Fruit fly (Drosophila melanogaster): Measurements from ENCODE around the gene esg.

The esg gene

DNA sequence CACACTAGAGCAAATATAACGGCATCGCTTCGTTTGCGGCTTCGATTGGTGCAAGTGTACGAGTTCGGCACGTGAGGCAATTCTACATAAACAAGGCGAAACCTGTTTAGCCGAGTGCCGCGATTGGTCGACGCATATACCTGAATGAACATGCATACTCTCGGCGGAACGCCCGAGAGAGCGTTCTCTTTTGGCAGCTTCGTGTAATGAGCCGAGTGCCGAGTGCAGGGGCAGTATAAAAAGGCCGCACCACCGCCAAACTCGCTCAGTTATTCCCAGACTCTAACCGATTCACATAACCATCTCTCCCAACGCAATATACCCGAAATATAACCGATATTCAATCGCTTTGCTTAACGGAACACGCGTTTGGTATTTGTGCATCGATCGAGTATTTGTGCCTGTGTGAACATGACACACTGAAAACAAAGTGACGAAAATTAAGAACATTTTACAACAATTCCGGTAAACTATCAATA, at the start of gene esg:
TSS of gene esg (plus strand) at position 265 of the 479 bp plus-strand sequence.
- no peak for TF ChIP-seq CG8478 (optimal IDR thresholded peaks at IDR 0.05)
- no peak for TF ChIP-seq CTCF (optimal IDR thresholded peaks at IDR 0.05)

DNA sequence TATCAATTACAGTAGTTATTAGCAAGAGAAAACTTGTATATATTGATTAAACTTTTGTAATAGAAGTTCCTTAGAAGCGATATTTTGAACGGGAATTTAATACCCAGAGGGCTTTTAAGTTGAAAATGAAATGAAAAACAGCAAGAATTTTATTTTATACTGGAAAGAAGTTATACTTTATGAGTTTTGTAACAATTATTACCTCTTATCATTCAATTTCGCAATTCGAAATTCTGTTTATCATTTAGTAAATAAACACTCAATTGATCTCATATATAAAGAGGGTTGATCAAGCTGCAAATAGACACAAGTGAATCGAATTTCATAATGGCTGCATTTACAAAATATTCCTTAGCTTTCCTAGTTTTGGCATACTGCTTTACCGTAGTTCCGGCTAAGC, 49.0 kb upstream of the esg start, which contains the start of gene CG15263:
TSS of gene CG15263 (plus strand) at position 301 of the 400 bp plus-strand sequence.
- TF ChIP-seq CTCF (optimal IDR thresholded peaks at IDR 0.05) (no peak), CG8478 (optimal IDR thresholded peaks at IDR 0.05) (no peak)

DNA sequence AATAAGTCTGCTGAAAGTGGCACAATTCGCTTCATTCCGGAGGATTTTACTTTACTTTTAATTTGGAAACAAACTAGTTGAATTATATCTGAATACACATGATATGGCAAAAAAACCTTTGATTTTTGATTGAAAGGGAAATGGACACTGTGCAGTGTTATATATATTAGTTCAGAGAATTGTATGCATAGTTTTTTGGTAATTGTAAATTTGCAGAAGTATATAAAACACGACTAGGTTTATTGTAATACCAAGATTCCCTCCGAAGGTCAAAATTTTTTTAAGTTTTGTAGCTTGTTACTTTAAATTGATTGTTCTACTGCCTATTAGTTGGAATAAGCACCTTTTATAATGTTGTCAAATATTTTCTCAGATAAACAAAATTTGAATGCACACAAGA, 41.5 kb upstream of the esg start, which contains the start of gene CG15260:
TSS of gene CG15260 (minus strand) at position 101 of the 400 bp plus-strand sequence.
- TF ChIP-seq CG8478 (optimal IDR thresholded peaks at IDR 0.05) (no peak), CTCF (optimal IDR thresholded peaks at IDR 0.05) (no peak)

DNA sequence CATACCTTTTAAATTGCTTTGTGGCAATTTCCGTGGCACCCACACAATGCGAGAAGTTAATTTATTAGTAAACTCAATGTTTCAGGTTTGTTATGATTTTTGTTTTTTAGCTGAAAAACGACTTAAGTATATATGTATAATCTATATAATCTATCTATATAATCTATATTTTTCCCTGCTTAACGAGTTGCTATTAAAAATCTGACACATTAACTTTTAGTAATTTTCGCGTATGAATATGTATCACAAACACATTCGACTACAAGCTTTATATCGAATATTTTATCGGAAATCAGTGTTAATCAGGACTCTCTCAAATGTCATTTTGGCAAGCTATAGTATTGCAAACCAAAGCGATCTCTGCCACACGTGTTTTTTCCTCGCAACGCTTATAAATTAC, 36.2 kb upstream of the esg start, which contains the start of gene CG15262:
TSS of gene CG15262 (plus strand) at position 301 of the 400 bp plus-strand sequence.
- TF ChIP-seq CG8478 (optimal IDR thresholded peaks at IDR 0.05): no peak
- TF ChIP-seq CTCF (optimal IDR thresholded peaks at IDR 0.05): no peak

DNA sequence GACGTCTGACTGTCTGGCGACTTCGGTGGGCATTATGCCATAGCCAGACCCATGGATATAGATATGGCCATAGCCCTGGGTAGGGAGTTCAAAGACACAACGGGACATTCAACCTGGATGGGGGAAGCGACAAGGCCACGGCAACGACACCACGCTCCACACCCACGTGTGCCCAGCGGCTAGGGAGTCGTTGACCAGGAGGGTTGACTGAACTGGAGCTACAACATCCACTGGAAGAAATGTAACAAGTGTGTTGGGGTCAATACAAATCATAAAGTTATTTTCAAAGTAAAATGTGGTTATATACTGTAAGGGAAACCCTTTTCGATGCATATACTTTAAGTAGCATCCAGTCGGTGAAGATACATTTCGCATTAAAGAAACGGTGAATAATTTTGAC, 31.8 kb upstream of the esg start:
- TF ChIP-seq CG8478 (optimal IDR thresholded peaks at IDR 0.05) (no peak), CTCF (optimal IDR thresholded peaks at IDR 0.05) (no peak)

DNA sequence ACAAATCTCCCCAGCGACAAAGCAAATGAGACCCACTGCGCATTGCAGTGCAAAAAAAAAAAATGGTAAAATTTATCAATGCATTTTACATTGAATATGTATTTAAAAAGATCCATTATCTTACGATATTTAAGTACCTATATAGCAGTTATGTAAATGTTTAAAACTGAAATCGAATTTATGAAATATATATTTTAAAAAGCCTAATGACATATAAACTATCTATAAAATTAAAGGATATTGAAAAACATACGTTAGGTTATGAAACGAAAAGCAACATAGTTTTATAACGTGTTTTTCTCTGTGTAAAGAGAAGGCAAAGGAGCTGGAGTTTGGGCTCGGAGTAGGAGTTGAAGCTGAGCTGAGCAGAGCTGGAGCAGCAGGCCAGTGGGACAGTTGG, 29.3 kb upstream of the esg start:
- no peak for TF ChIP-seq CG8478 (optimal IDR thresholded peaks at IDR 0.05)
- no peak for TF ChIP-seq CTCF (optimal IDR thresholded peaks at IDR 0.05)

DNA sequence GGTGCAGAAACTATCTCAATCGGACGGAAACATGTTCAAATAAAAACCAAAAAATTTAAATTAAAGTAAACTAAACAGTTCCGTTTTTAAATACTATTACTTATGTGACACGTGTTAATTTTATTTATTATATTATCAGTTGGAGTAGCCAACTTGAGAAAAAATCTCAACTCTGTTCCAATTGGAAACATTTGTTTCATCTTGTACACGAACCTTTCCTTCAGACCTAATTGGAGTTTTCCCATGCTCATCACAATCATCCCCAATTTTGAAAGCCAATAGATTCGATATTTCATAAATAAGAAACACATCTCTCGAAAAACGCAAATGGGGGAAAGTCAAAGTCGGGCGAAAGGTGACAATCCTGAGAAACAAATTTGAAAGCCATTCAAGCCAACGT, 26.9 kb upstream of the esg start:
- TF ChIP-seq CG8478 (optimal IDR thresholded peaks at IDR 0.05): no peak
- TF ChIP-seq CTCF (optimal IDR thresholded peaks at IDR 0.05): peak in 1 of 2 experiments; percentile 22

DNA sequence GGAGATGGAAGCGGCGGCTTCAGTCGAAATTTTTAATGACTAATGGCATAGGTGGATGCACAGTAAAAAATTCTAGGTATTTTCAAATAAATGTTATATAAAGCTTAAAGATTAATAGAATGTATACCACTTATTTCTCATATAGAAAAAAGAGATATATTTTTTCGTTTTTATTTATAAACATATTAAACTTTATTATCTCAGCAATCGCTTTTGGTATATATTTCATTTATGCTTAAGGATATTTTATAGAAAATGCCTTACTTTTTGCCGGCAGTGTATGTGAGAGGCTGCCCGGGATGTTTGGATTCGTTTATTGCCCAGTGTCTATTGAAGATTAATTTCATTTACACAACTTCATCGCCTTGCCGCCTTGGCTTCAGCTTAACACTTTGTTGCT, 18.8 kb upstream of the esg start:
- TF ChIP-seq CTCF (optimal IDR thresholded peaks at IDR 0.05): no peak
- no peak for TF ChIP-seq CG8478 (optimal IDR thresholded peaks at IDR 0.05)

DNA sequence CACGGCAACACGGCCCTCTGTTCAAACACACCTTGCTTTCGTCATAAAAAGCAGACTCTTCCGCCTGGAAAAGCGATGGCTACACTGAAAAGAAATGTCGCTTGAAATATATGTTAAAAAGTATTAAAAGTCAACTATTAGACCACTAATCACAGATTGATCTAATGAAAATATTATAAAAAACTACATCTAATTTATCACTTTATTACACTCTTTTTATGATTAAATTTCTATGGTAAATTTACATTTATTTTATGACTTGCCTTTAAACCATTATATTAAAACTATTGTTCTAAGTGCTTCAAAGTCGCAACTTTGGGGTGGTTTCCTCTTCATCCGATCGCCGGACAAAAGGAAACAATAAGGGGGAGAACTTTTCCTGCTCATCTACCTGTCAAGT, 17.3 kb upstream of the esg start:
- no peak for TF ChIP-seq CTCF (optimal IDR thresholded peaks at IDR 0.05)

DNA sequence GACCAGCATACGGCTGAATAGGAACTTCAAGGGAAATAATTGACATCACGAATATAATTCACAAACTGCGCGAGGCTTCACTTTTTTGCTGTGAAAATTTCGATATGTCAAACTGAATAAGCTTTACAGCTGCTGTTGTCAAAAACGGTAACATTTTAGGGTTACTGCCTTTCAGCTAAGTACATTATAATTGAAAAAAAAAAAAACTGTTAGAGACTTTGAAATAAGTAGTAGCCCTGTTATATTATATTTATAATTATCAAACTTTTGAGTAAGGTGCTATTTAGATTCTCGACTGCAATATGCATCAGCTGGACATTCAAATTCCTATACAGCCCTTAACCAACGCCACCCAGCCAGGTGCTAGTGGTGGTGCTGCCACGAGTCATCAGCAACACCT, 14.9 kb upstream of the esg start, which contains the start of gene nht:
TSS of gene nht (minus strand) at position 101 of the 400 bp plus-strand sequence.
- no peak for TF ChIP-seq CTCF (optimal IDR thresholded peaks at IDR 0.05)
- TF ChIP-seq CG8478 (optimal IDR thresholded peaks at IDR 0.05): no peak

DNA sequence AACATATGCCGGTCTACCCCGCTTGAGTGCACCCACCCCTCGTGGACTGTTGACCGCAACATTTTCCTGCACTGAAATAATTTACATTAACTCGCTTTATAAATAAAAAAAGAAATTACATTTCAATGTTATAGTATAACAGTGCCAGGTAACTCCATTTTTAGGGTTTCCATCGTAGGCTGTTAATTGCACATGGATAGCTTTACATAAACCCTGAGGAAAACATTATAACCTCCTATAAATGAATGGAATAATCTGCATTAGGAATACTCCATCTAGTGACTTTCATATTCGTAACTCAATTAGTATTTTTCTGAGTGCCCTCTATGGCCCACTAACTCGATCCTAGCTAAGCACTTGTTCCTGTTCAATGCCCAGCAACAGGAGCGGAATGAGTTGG, 14.5 kb upstream of the esg start:
- TF ChIP-seq CTCF (optimal IDR thresholded peaks at IDR 0.05) (no peak), CG8478 (optimal IDR thresholded peaks at IDR 0.05) (no peak)

DNA sequence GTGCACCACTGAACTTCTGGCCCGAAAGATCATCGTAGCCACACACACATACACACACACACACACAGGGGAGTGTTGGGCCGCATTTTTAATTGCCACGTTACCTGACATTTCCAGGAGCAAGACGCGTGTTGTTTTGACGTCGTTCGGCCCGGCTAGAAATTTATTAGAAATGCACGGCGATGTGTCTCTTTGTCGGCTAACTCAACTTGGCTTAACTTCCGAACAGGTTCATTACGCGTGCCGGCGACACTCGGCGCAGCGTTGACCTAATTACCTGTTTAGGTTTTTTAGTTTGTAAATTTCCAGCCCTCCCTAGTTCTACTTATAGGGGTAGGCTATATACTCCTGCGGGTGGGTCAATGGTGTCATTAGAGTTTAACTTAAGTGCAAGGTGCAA, 13.8 kb upstream of the esg start:
- no peak for TF ChIP-seq CG8478 (optimal IDR thresholded peaks at IDR 0.05)
- TF ChIP-seq CTCF (optimal IDR thresholded peaks at IDR 0.05): no peak

DNA sequence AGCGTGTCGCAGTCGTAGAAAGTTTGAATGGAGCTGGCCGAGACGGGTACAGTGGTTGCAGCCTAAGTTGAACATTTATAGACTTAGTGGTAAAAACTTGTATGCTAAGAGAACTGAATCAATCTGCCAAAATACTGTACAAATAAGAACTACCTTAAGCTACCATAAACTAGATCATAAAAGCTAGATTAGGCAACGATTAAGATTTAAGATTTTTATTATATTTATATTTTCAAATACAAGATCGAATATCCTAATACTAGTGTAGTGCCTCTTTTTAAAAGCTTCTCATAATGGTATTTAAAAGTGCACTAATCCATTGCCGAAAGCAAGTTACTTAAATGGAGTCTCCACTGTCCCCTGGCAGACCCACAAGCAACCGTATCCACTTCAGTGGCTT, 12.3 kb upstream of the esg start:
- no peak for TF ChIP-seq CG8478 (optimal IDR thresholded peaks at IDR 0.05)
- no peak for TF ChIP-seq CTCF (optimal IDR thresholded peaks at IDR 0.05)

DNA sequence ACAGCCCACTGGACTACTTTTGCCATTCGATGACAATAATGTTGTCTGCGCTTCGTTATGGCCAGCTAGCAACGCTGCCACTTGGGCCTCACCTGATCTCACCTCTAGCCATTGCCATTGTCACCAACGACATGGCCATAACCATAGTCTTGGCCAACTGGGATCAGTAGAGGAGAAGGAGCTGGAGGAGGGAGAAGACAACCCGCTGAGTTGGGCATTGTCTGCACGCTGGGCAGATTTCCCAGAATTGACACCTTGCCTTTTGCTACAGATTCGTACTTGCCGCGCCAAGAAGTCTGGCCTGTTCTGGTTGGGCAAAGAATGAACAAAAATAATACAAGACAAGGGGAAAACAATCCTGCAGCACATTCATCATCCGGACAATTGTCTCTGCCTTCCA, 10.5 kb upstream of the esg start:
- no peak for TF ChIP-seq CTCF (optimal IDR thresholded peaks at IDR 0.05)
- TF ChIP-seq CG8478 (optimal IDR thresholded peaks at IDR 0.05): no peak

DNA sequence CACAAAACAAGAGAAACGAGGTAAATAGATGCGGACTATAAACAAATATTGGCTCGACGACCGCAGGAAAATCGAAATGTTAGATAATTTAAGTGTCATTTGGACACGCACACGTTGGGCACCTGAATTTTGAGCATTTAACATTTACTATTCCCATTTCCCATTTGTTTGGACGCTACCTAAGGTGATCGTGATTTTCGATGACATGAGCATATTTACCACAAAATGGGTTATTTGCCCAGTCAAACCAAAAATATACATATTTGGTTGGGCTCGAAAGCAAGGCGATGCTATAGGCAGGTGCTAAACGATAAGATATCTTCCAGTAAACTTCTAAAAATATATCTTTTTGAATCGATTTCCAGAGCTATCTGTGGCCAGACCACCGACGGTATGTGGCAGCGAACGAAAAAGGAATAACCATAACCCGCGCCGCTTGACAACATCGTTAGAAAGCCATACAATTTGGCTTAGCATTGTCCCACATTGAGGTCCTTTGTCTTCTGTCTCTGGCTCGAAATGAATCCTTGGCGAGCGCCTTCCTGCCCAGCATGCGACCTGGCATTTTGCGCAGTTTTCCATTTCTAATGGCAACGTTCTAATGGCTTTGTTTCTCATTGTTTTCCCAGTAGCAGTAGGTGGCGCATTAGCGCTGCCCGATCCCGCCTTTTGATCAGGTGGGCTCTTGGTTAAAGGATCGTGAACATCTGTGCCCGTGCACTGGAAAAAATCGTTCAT, 9.4 kb upstream of the esg start:
- no peak for TF ChIP-seq CG8478 (optimal IDR thresholded peaks at IDR 0.05)
- no peak for TF ChIP-seq CTCF (optimal IDR thresholded peaks at IDR 0.05)

DNA sequence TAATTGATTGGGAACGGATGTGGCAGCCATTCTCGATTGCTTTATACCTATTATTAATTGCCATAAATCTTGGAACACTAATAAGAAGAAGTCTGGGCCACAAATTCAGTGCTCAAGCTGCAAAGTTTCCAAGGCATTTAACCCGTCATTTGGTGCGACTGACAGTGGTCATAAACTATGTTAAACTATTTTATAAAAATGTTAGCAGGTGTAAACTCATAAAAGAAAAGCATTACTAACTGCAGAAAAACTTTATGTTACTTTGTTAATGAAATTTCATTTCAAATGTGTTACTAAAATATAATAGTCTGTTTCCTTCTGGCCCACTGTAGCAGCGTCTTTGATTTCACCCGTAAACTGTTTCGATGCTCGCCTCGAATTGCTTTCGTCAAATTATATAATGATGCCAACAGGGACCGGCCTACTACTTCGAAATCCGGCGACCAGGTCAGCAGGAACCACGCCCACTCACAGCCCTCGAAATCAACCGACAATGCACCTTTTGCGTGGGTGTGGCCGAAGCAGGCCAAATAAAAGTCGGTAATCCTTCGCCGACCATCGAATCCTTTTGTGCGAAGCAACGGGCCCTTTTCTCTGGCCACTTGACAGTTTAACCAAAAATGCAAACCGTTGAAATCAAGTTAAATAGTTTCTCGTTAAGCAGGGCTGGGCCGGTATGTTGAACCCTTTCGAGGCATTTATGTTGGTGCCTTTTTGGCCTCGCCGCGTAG, 7.9 kb upstream of the esg start:
- no peak for TF ChIP-seq CTCF (optimal IDR thresholded peaks at IDR 0.05)
- TF ChIP-seq CG8478 (optimal IDR thresholded peaks at IDR 0.05): no peak
